Worm (Caenorhabditis elegans): Measurements from ENCODE around the gene ptb-1.

ptb-1 gene

DNA sequence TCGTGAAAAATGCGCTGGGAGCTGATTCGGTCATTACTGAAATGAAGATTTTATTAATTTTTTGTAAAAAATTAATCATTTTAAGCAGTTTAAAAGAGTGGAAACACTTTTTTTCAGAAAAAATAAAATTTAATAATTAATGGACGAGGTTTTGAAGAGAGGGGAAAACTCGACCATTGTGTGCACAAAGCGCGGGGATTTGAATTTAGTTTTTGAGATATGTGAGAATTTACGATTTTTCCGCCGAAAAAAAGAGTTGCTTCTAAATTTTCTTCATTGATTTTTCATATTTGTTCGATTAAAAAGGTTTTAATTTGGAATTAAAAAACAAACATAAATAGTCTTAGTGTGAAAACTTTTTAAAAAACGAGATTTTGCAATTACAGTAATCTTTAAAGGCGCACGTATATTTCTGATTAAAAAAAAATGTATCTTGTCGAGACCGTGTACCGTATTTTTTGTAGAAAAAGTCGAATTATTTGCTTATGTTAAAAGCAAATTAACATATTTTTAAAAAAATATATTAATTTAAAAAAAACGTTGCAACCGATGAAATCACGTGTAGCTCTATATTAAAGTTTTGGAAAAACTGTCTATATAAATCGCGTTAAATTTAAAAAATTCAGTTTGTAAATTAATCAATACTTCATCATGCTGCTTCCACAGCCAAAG, 39.0 kb downstream of the ptb-1 start, which contains the start of the genes dph-2 and C09G5.7 (continued):
- peak; percentile 62 for TF ChIP-seq nhr-71 (tag; optimal IDR thresholded peaks at IDR 0.05)
- TF ChIP-seq mep-1 (tag; optimal IDR thresholded peaks at IDR 0.05) = peak; percentile 24
- TF ChIP-seq aly-2 (tag; optimal IDR thresholded peaks at IDR 0.05) = no peak
- TF ChIP-seq tbx-2 (tag; optimal IDR thresholded peaks at IDR 0.05) = peak; percentile 51
- peak; percentile 65 for TF ChIP-seq irx-1 (tag; optimal IDR thresholded peaks at IDR 0.05)
- no peak for TF ChIP-seq fkh-10 (GFP tag; optimal IDR thresholded peaks at IDR 0.05)
- TF ChIP-seq blmp-1 (tag; optimal IDR thresholded peaks at IDR 0.05) = peak; percentile 35
- TF ChIP-seq nhr-90 (tag; optimal IDR thresholded peaks at IDR 0.05; ENCODE audit: poor library complexity) = peak; percentile 35
- TF ChIP-seq isw-1 (GFP tag; IDR thresholded peaks at IDR 0.05) = peak; percentile 4; the same call in 1 of the 2 replicates
- no peak for TF ChIP-seq lin-13 (GFP tag; optimal IDR thresholded peaks at IDR 0.05)
- TF ChIP-seq mab-9 (GFP tag; IDR thresholded peaks at IDR 0.05) = no peak
- no peak for TF ChIP-seq egl-27 (tag; optimal IDR thresholded peaks at IDR 0.05)
- peak; percentile 54 for TF ChIP-seq skn-1 (tag; optimal IDR thresholded peaks at IDR 0.05)
- no peak for TF ChIP-seq unc-130 (tag; optimal IDR thresholded peaks at IDR 0.05)
- TF ChIP-seq nhr-85 (tag) = peak; percentile 64
- no peak for TF ChIP-seq unc-86 (tag; optimal IDR thresholded peaks at IDR 0.05)
- peak; percentile 87 to 93 for TF ChIP-seq lin-35 (GFP tag; optimal IDR thresholded peaks at IDR 0.05)
- TF ChIP-seq nhr-19 (GFP tag; conservative IDR thresholded peaks at IDR 0.05) = 0 out of 2 replicates have a peak, but pooled peaks have one; percentile 5
- no peak for TF ChIP-seq nhr-20 (tag; optimal IDR thresholded peaks at IDR 0.05)
- no peak for TF ChIP-seq sup-37 (GFP tag; optimal IDR thresholded peaks at IDR 0.05)
- TF ChIP-seq rnt-1 (tag; optimal IDR thresholded peaks at IDR 0.05) = peak; percentile 82
- peak; percentile 37 for TF ChIP-seq xbp-1 (tag; optimal IDR thresholded peaks at IDR 0.05)
- TF ChIP-seq hlh-17 (GFP tag; optimal IDR thresholded peaks at IDR 0.05; ENCODE audit: borderline replicate concordance) = no peak
- TF ChIP-seq ceh-88 (GFP tag; IDR thresholded peaks at IDR 0.05) = no peak
- TF ChIP-seq ama-1 (optimal IDR thresholded peaks at IDR 0.05) = no peak
- no peak for TF ChIP-seq swsn-7 (tag; optimal IDR thresholded peaks at IDR 0.05)
- TF ChIP-seq hpl-2 (GFP tag; optimal IDR thresholded peaks at IDR 0.05) = no peak
- TF ChIP-seq snu-23 (GFP tag; optimal IDR thresholded peaks at IDR 0.05) = no peak
- TF ChIP-seq nhr-76 (tag; optimal IDR thresholded peaks at IDR 0.05) = no peak

DNA sequence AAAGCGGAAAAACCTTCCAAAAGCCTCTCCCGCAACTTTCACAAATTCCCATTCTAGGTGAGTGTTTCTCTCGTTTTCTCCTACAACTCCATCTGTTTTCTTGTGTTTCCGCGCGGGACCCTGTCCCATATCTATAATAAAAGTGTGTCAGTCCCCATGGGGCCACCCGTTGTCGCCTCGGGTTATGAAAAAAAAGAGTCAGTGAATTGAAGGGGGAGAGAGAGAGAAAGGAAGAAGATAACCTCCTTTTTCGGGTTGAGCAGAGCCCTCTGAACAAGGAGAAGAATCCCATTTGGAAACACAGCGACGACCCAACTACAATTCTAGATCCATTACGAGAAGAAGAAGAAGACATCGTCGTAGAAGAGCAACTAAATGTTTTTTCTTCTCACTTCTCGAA, 41.7 kb downstream of the ptb-1 start, which contains the start of gene C09G5.13:
Gene C09G5.13, plus strand, starts transcription at position 301 of the 400 bp plus-strand sequence.
- TF ChIP-seq aly-2 (tag; optimal IDR thresholded peaks at IDR 0.05) (no peak), lin-39 (tag; optimal IDR thresholded peaks at IDR 0.05) (no peak), lin-13 (GFP tag; optimal IDR thresholded peaks at IDR 0.05) (no peak), efl-1 (optimal IDR thresholded peaks at IDR 0.05) (no peak), efl-1 (GFP tag; optimal IDR thresholded peaks at IDR 0.05 in 1 of 2) (peak in 1 of 2 experiments; percentile 31), lin-15B (tag; optimal IDR thresholded peaks at IDR 0.05) (no peak)

DNA sequence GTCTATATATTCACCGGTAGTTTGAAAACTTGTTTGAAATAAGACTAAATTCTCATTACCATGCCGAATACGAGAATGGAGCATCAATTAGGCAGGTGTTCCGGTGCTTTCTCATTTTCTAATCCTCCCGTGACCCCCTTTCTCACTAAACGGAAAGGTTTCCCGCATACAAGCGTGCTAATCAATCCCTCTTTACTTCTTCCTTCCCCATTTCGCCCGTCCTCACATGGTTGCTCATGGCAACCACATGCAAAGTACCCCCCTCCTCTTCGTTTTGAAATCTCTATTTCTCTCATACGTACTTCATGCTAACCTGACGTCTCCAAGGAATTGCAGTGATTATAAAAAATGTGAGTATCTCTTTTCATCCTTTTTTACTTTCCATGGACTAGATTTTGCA, 44.5 kb downstream of the ptb-1 start, which contains the start of gene mks-5:
Gene mks-5, plus strand, starts transcription at position 301 of the 400 bp plus-strand sequence.
- TF ChIP-seq fkh-8 (tag; optimal IDR thresholded peaks at IDR 0.05) (peak; percentile 66), swsn-7 (tag; optimal IDR thresholded peaks at IDR 0.05) (no peak)

DNA sequence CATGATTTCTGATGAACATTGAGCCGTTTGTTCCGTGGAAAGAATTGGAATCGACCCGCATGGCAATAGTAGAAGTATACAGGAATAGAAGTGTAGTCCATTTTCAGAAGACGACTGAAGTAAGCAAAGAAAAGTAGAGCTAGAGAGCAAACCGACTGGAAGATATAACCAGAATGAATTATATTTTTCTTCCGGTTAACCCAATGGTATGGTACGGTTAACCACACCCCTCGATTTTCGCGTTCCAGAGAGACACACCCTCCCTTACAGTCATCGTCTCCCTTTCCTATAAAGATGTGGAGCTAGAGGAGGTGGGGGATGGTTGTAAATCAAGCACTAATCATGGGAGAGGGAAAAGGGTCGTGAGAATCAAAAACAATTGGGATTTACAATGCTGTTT, 47.7 kb downstream of the ptb-1 start, which contains the start of gene C09G5.14:
Gene C09G5.14, minus strand, starts transcription at position 101 of the 400 bp plus-strand sequence.
- TF ChIP-seq tbx-2 (tag; optimal IDR thresholded peaks at IDR 0.05) (no peak), nhr-20 (tag; optimal IDR thresholded peaks at IDR 0.05) (no peak), zip-4 (GFP tag; optimal IDR thresholded peaks at IDR 0.05) (no peak), mdl-1 (tag; optimal IDR thresholded peaks at IDR 0.05) (no peak), grh-1 (GFP tag; IDR thresholded peaks at IDR 0.05) (no peak), C16A3.4 (tag; optimal IDR thresholded peaks at IDR 0.05) (no peak), snu-23 (GFP tag; optimal IDR thresholded peaks at IDR 0.05) (no peak), efl-3 (GFP tag; optimal IDR thresholded peaks at IDR 0.05) (no peak), fkh-4 (tag; optimal IDR thresholded peaks at IDR 0.05; ENCODE audit: borderline replicate concordance) (no peak), unc-86 (tag; optimal IDR thresholded peaks at IDR 0.05) (no peak), swsn-7 (tag; optimal IDR thresholded peaks at IDR 0.05) (no peak), xbp-1 (tag; optimal IDR thresholded peaks at IDR 0.05) (no peak), nhr-12 (tag; optimal IDR thresholded peaks at IDR 0.05) (no peak), sup-37 (GFP tag; optimal IDR thresholded peaks at IDR 0.05) (no peak)
